Worm (Caenorhabditis elegans) whole organism, young adult: ENCODE data around the gene nspc-18.

ENCODE experiments used
- C17E4.6 ChIP-seq: fragments of 200-800 bp; sonication (Bioruptor generic); IDR thresholded peaks from 2 replicates; pipeline ENCODE4 v1.3.6; 2022; ENCODE audit warnings: missing genetic modification reagents, missing genetic modification characterization, missing compliant biosample characterization
- K11D2.4 ChIP-seq: fragments of 200-800 bp; sonication (Bioruptor generic); IDR thresholded peaks from 2 replicates; pipeline ENCODE4 v1.3.6; 2022; ENCODE audit warnings: missing genetic modification reagents, missing genetic modification characterization, missing compliant biosample characterization
- bed-1 ChIP-seq: fragments of 200-800 bp; sonication (Bioruptor generic); IDR thresholded peaks from 2 replicates; pipeline ENCODE4 v1.3.6; 2022; ENCODE audit warnings: missing genetic modification reagents, missing genetic modification characterization, missing compliant biosample characterization
- dpl-1 ChIP-seq: fragments of 150-350 bp; optimal IDR thresholded peaks from 2 replicates; lab custom pipeline; 2014; ENCODE audit warnings: missing biosample characterization, missing genetic modification reagents, missing genetic modification characterization
- ets-4 ChIP-seq: fragments of 200-800 bp; sonication (Bioruptor generic); optimal IDR thresholded peaks from 2 replicates; lab custom pipeline; 2018; ENCODE audit warnings: mild to moderate bottlenecking, missing genetic modification characterization, missing compliant biosample characterization
- lag-1 ChIP-seq: fragments of 200-800 bp; sonication (Bioruptor generic); IDR thresholded peaks from 2 replicates; pipeline ENCODE4 v1.3.6; 2022; ENCODE audit warnings: missing genetic modification reagents, missing genetic modification characterization, missing compliant biosample characterization
- mcd-1 ChIP-seq: fragments of 200-800 bp; sonication (Bioruptor generic); IDR thresholded peaks from 2 replicates; pipeline ENCODE4 v1.3.6; 2022; ENCODE audit warnings: missing genetic modification reagents, missing genetic modification characterization, missing compliant biosample characterization
- mes-4 ChIP-seq: sonication (generic microtip); optimal IDR thresholded peaks from 2 replicates; lab custom pipeline; 2016; ENCODE audit warnings: missing genotype, missing genetic modification characterization, missing compliant biosample characterization
- sdz-38 ChIP-seq: sonication (generic microtip); optimal IDR thresholded peaks from 2 replicates; lab custom pipeline; 2016; ENCODE audit warnings: missing genotype, missing genetic modification characterization, missing compliant biosample characterization
- snpc-1.3 ChIP-seq: sonication (generic microtip); optimal IDR thresholded peaks from 2 replicates; lab custom pipeline; 2017; ENCODE audit warnings: missing genetic modification characterization, mild to moderate bottlenecking, missing compliant biosample characterization, antibody characterized with exemption, moderate library complexity, missing genotype, missing genetic modification reagents; ENCODE audit not compliant: insufficient read depth

ce11 chrX:14503282-14503681, 24.2 kb downstream of the nspc-18 start:
- TF ChIP-seq K11D2.4 (GFP tag; lab: Robert Waterston, UW) (no peak), sdz-38 (no peak), lag-1 (GFP tag; lab: Robert Waterston, UW) (no peak), mcd-1 (GFP tag; lab: Robert Waterston, UW) (no peak), snpc-1.3 (tag; lab: Kevin White, UChicago) (no peak), bed-1 (GFP tag; lab: Robert Waterston, UW) (no peak), ets-4 (GFP tag; lab: Kevin White, UChicago) (no peak), mes-4 (tag; lab: Kevin White, UChicago) (no peak), dpl-1 (GFP tag; lab: Kevin White, UChicago) (no peak), C17E4.6 (GFP tag; lab: Robert Waterston, UW) (no peak)
